Fruit fly (Drosophila melanogaster): Measurements from ENCODE around the gene CG44098.

The CG44098 gene

DNA sequence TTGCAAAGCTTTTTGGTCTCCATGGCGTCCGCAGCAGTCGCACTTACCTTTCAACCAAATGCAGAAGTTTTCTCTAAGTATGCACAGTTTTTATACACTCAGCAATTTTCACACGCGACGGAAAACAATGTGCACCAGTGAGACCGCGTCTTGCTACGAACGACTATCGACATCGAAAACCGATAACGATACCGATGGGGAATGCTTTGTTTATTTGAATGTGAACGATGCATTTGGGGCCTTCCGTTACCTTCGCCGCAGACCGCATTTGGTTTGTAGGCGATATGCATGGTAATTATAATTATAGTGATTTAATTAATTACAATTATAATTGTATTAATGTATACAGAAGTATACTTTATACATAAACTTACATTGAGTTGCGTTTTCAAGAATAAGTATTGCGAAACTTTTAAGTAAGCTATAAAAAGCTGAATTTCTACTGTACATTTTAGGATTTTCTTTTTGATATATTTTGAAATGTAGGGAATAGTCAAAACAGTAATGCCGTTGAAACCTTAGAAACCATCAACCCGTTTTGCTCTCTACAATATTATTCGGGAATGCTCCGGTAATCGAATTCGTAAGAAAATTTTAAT, 39.0 kb upstream of the CG44098 start, which contains the start of the genes Hus1-like and ctrip (continued):
- no peak for TF ChIP-seq Mad (GFP tag; optimal IDR thresholded peaks at IDR 0.05)
- peak; percentile 71 for TF ChIP-seq ato (GFP tag; IDR thresholded peaks at IDR 0.05; ENCODE audit: partially characterized antibody)
- no peak for TF ChIP-seq Antp (GFP tag; optimal IDR thresholded peaks at IDR 0.05)
- no peak for TF ChIP-seq CG1602 (GFP tag; optimal IDR thresholded peaks at IDR 0.05)
- TF ChIP-seq trh (GFP tag; optimal IDR thresholded peaks at IDR 0.05): no peak
- no peak for TF ChIP-seq klu (GFP tag; IDR thresholded peaks at IDR 0.05)
- TF ChIP-seq jigr1 (GFP tag; IDR thresholded peaks at IDR 0.05): no peak
- 0 out of 2 replicates have a peak, but pooled peaks have one; percentile 12 for TF ChIP-seq lmd (GFP tag; IDR thresholded peaks at IDR 0.05)
- TF ChIP-seq CG1233 (GFP tag; optimal IDR thresholded peaks at IDR 0.05): peak; percentile 2
- TF ChIP-seq CG17802 (tag; optimal IDR thresholded peaks at IDR 0.05): peak; percentile 93
- TF ChIP-seq crc (GFP tag; optimal IDR thresholded peaks at IDR 0.05): no peak
- TF ChIP-seq HLH4C (GFP tag; IDR thresholded peaks at IDR 0.05; ENCODE audit: partially characterized antibody): peak; percentile 66
- peak; percentile 2 for TF ChIP-seq Nf-YB (GFP tag; optimal IDR thresholded peaks at IDR 0.05)
- TF ChIP-seq emc (GFP tag; optimal IDR thresholded peaks at IDR 0.05): no peak
- TF ChIP-seq zen2 (GFP tag; IDR thresholded peaks at IDR 0.05; ENCODE audit: partially characterized antibody): no peak
- no peak for TF ChIP-seq sqz (GFP tag; optimal IDR thresholded peaks at IDR 0.05)
- TF ChIP-seq CG8765 (GFP tag; IDR thresholded peaks at IDR 0.05): no peak
- TF ChIP-seq CG12299 (tag; optimal IDR thresholded peaks at IDR 0.05): peak; percentile 0
- peak; percentile 18 for TF ChIP-seq Lhr (GFP tag; optimal IDR thresholded peaks at IDR 0.05)
- no peak for TF ChIP-seq Atf6 (GFP tag; IDR thresholded peaks at IDR 0.05)
- TF ChIP-seq gfzf (GFP tag; optimal IDR thresholded peaks at IDR 0.05): peak; percentile 39
- TF ChIP-seq Blimp-1 (GFP tag; optimal IDR thresholded peaks at IDR 0.05): no peak
- peak in 1 of 3 experiments; percentile 24 for TF ChIP-seq Stat92E (GFP tag; optimal IDR thresholded peaks at IDR 0.05)
- 0 out of 2 replicates have a peak, but pooled peaks have one; percentile 5 for TF ChIP-seq CG14441 (GFP tag; IDR thresholded peaks at IDR 0.05)
- TF ChIP-seq CG11456 (GFP tag; IDR thresholded peaks at IDR 0.05): peak; percentile 34; the same call in 1 of the 3 replicates
- TF ChIP-seq Bgb (GFP tag; IDR thresholded peaks at IDR 0.05; ENCODE audit: partially characterized antibody): peak; percentile 56
- TF ChIP-seq CG9437 (GFP tag; optimal IDR thresholded peaks at IDR 0.05): peak; percentile 29
- TF ChIP-seq vnd (GFP tag; IDR thresholded peaks at IDR 0.05; ENCODE audit: partially characterized antibody): peak; percentile 60; the same call in 2 of the 3 replicates
- no peak for TF ChIP-seq dmrt11E (tag; optimal IDR thresholded peaks at IDR 0.05)
- TF ChIP-seq CG17829 (tag; optimal IDR thresholded peaks at IDR 0.05): peak; percentile 3
- 0 out of 3 replicates have a peak, but pooled peaks have one; percentile 30 for TF ChIP-seq gce (GFP tag; IDR thresholded peaks at IDR 0.05)
- TF ChIP-seq CG17328 (GFP tag; IDR thresholded peaks at IDR 0.05): 0 out of 2 replicates have a peak, but pooled peaks have one; percentile 38
- TF ChIP-seq Camta (GFP tag; optimal IDR thresholded peaks at IDR 0.05): no peak
- TF ChIP-seq CG10979 (tag; optimal IDR thresholded peaks at IDR 0.05): peak; percentile 1
- TF ChIP-seq Eip74EF (GFP tag; optimal IDR thresholded peaks at IDR 0.05): peak in 1 of 2 experiments; percentile 29
- no peak for TF ChIP-seq Pdp1 (GFP tag; optimal IDR thresholded peaks at IDR 0.05)
- peak; percentile 19 for TF ChIP-seq nerfin-1 (tag; optimal IDR thresholded peaks at IDR 0.05)
- no peak for TF ChIP-seq gcm (GFP tag; optimal IDR thresholded peaks at IDR 0.05)
- TF ChIP-seq CG2199 (GFP tag; IDR thresholded peaks at IDR 0.05): 0 out of 3 replicates have a peak, but pooled peaks have one; percentile 44
- peak; percentile 44 for TF ChIP-seq CG9817 (tag; optimal IDR thresholded peaks at IDR 0.05)
- peak; percentile 20 for TF ChIP-seq sug (tag; optimal IDR thresholded peaks at IDR 0.05)
- peak; percentile 49 for TF ChIP-seq Xbp1 (GFP tag; optimal IDR thresholded peaks at IDR 0.05)
- TF ChIP-seq scrt (GFP tag; optimal IDR thresholded peaks at IDR 0.05): peak; percentile 31
- TF ChIP-seq cad (GFP tag; optimal IDR thresholded peaks at IDR 0.05): no peak
